Fruit fly (Drosophila melanogaster) whole organism, embryonic: Measurements from ENCODE around the gene da.

Source experiments
- Atf6 ChIP-seq: fragments of 200-800 bp; sonication (Bioruptor generic); IDR thresholded peaks from 2 replicates; pipeline ENCODE4 v1.3.6; 2022; ENCODE audit warnings: missing biosample characterization, missing genetic modification characterization
- CG10274 ChIP-seq: fragments of 200-800 bp; sonication (Bioruptor generic); optimal IDR thresholded peaks from 3 replicates; lab custom pipeline; 2017; ENCODE audit warnings: missing biosample characterization, mild to moderate bottlenecking, missing genetic modification characterization
- CG10959 ChIP-seq: fragments of 200-800 bp; sonication (Bioruptor generic); IDR thresholded peaks from 2 replicates; pipeline ENCODE4 v1.3.6; 2022; ENCODE audit warnings: missing biosample characterization, missing genetic modification characterization
- CG11504 ChIP-seq: fragments of 200-800 bp; sonication (Bioruptor generic); optimal IDR thresholded peaks from 3 replicates; lab custom pipeline; 2019; ENCODE audit warnings: missing biosample characterization, mild to moderate bottlenecking, missing genetic modification characterization, moderate library complexity
- CG12236 ChIP-seq: fragments of 200-800 bp; sonication (Bioruptor generic); optimal IDR thresholded peaks from 2 replicates; lab custom pipeline; 2016; ENCODE audit warnings: missing biosample characterization, missing genetic modification characterization
- CG1233 ChIP-seq: fragments of 200-800 bp; sonication (Bioruptor generic); optimal IDR thresholded peaks from 4 replicates; lab custom pipeline; 2018; ENCODE audit warnings: missing biosample characterization, mild to moderate bottlenecking, missing genetic modification characterization
- CG12744 ChIP-seq: fragments of 200-800 bp; sonication (Bioruptor generic); optimal IDR thresholded peaks from 2 replicates; lab custom pipeline; 2016; ENCODE audit warnings: missing biosample characterization, missing genetic modification characterization
- CG14710 ChIP-seq: fragments of 200-800 bp; sonication (Bioruptor generic); optimal IDR thresholded peaks from 3 replicates; lab custom pipeline; 2019; ENCODE audit warnings: missing biosample characterization, mild to moderate bottlenecking, missing genetic modification characterization, moderate library complexity
- CG1602 ChIP-seq: fragments of 200-800 bp; sonication (Bioruptor generic); optimal IDR thresholded peaks from 3 replicates; lab custom pipeline; 2016; ENCODE audit warnings: missing biosample characterization, missing genetic modification characterization
- CG2116 ChIP-seq: fragments of 200-800 bp; sonication (Bioruptor generic); optimal IDR thresholded peaks from 3 replicates; lab custom pipeline; 2018; ENCODE audit warnings: missing biosample characterization, mild to moderate bottlenecking, missing genetic modification characterization
- CG3163 ChIP-seq: fragments of 200-800 bp; sonication (Bioruptor generic); optimal IDR thresholded peaks from 3 replicates; lab custom pipeline; 2016; ENCODE audit warnings: missing biosample characterization, missing genetic modification characterization
- CG32772 ChIP-seq: fragments of 200-800 bp; sonication (Bioruptor generic); IDR thresholded peaks from 2 replicates; pipeline ENCODE4 v1.3.6; 2022; ENCODE audit warnings: missing biosample characterization, missing genetic modification characterization
- CG3847 ChIP-seq: fragments of 200-800 bp; sonication (Bioruptor generic); IDR thresholded peaks from 2 replicates; pipeline ENCODE4 v1.3.6; 2022; ENCODE audit warnings: missing biosample characterization, missing genetic modification characterization
- CG4820 ChIP-seq: fragments of 200-800 bp; sonication (Bioruptor generic); optimal IDR thresholded peaks from 3 replicates; lab custom pipeline; 2016; ENCODE audit warnings: missing biosample characterization, missing genetic modification characterization
- CG6689 ChIP-seq: fragments of 200-800 bp; sonication (Bioruptor generic); IDR thresholded peaks from 2 replicates; pipeline ENCODE4 v1.3.6; 2022; ENCODE audit warnings: missing biosample characterization, missing genetic modification characterization
- CG7786 ChIP-seq: fragments of 200-800 bp; sonication (Bioruptor generic); optimal IDR thresholded peaks from 2 replicates; lab custom pipeline; 2016; ENCODE audit warnings: missing biosample characterization, missing genetic modification characterization
- CG9727 ChIP-seq: fragments of 200-800 bp; sonication (Bioruptor generic); optimal IDR thresholded peaks from 3 replicates; lab custom pipeline; 2017; ENCODE audit warnings: missing biosample characterization, mild to moderate bottlenecking, missing genetic modification characterization
- CTCF ChIP-seq: fragments of 200-800 bp; sonication (Bioruptor generic); optimal IDR thresholded peaks from 2 replicates; lab custom pipeline; 2017; ENCODE audit warnings: missing biosample characterization, mild to moderate bottlenecking, missing genetic modification characterization, moderate library complexity
- Dref ChIP-seq: fragments of 200-800 bp; sonication (Bioruptor generic); IDR thresholded peaks from 2 replicates; pipeline ENCODE4 v1.3.6; 2022; ENCODE audit warnings: missing biosample characterization, missing genetic modification characterization
- HLH54F ChIP-seq: fragments of 200-800 bp; sonication (Bioruptor generic); optimal IDR thresholded peaks from 3 replicates; lab custom pipeline; 2016; ENCODE audit warnings: missing biosample characterization, missing genetic modification characterization
- Hr51 ChIP-seq, 2 experiments: fragments of 200-800 bp; sonication (Bioruptor generic); optimal IDR thresholded peaks; 2 replicates in 1 of 2; 3 replicates in 1 of 2; lab custom pipeline; 2016 to 2018; ENCODE audit warnings: missing biosample characterization in 2 of 2, missing genetic modification characterization in 2 of 2, mild to moderate bottlenecking in 1 of 2, moderate library complexity in 1 of 2
- Max ChIP-seq: fragments of 200-800 bp; sonication (Bioruptor generic); optimal IDR thresholded peaks from 2 replicates; lab custom pipeline; 2016; ENCODE audit warnings: missing biosample characterization, mild to moderate bottlenecking, missing genetic modification characterization
- Oaz ChIP-seq: fragments of 200-800 bp; sonication (Bioruptor generic); IDR thresholded peaks from 2 replicates; pipeline ENCODE4 v1.3.6; 2022; ENCODE audit warnings: missing biosample characterization, missing genetic modification characterization
- Optix ChIP-seq: fragments of 200-800 bp; sonication (Bioruptor generic); IDR thresholded peaks from 3 replicates; pipeline ENCODE4 v1.3.6; 2022; ENCODE audit warnings: missing biosample characterization, missing genetic modification characterization
- Pdp1 ChIP-seq, 2 experiments: fragments of 200-800 bp; sonication (Bioruptor generic); optimal IDR thresholded peaks; 3 replicates each; lab custom pipeline; 2016; ENCODE audit warnings: missing biosample characterization in 2 of 2, missing genetic modification characterization in 2 of 2, mild to moderate bottlenecking in 1 of 2, moderate library complexity in 1 of 2
- Sox100B ChIP-seq: fragments of 200-800 bp; sonication (Bioruptor generic); optimal IDR thresholded peaks from 3 replicates; lab custom pipeline; 2018; ENCODE audit warnings: missing biosample characterization, mild to moderate bottlenecking, missing genetic modification characterization
- Ssrp ChIP-seq: fragments of 200-800 bp; sonication (Bioruptor generic); optimal IDR thresholded peaks from 2 replicates; lab custom pipeline; 2018; ENCODE audit warnings: missing biosample characterization, mild to moderate bottlenecking, missing genetic modification characterization, moderate library complexity
- al ChIP-seq: fragments of 200-800 bp; sonication (Bioruptor generic); IDR thresholded peaks from 2 replicates; pipeline ENCODE4 v1.3.6; 2022; ENCODE audit warnings: missing biosample characterization, missing genetic modification characterization
- aop ChIP-seq: fragments of 200-800 bp; sonication (Bioruptor generic); IDR thresholded peaks from 2 replicates; pipeline ENCODE4 v1.3.6; 2022; ENCODE audit warnings: missing biosample characterization, missing genetic modification characterization
- dati ChIP-seq: fragments of 200-800 bp; sonication (Bioruptor generic); IDR thresholded peaks from 2 replicates; pipeline ENCODE4 v1.3.6; 2022; ENCODE audit warnings: missing biosample characterization, missing genetic modification characterization
- en ChIP-seq: fragments of 200-800 bp; sonication (Bioruptor generic); optimal IDR thresholded peaks from 2 replicates; lab custom pipeline; 2016; ENCODE audit warnings: missing biosample characterization, missing genetic modification characterization
- gce ChIP-seq: fragments of 200-800 bp; sonication (Bioruptor generic); IDR thresholded peaks from 3 replicates; pipeline ENCODE4 v1.3.6; 2022; ENCODE audit warnings: missing biosample characterization, missing genetic modification characterization
- gcm ChIP-seq: fragments of 200-800 bp; sonication (Bioruptor generic); optimal IDR thresholded peaks from 2 replicates; lab custom pipeline; 2019; ENCODE audit warnings: missing biosample characterization, mild to moderate bottlenecking, missing genetic modification characterization, moderate library complexity
- gt ChIP-seq: fragments of 200-800 bp; sonication (Bioruptor generic); IDR thresholded peaks from 2 replicates; pipeline ENCODE4 v1.3.6; 2022; ENCODE audit warnings: missing biosample characterization, missing genetic modification characterization
- jing ChIP-seq: fragments of 200-800 bp; sonication (Bioruptor generic); optimal IDR thresholded peaks from 2 replicates; lab custom pipeline; 2018; ENCODE audit warnings: missing biosample characterization, mild to moderate bottlenecking, missing genetic modification characterization
- lov ChIP-seq, 2 experiments: fragments of 200-800 bp in 1 of 2; fragments of >200 bp in 1 of 2; sonication (Bioruptor generic) in 1 of 2; IDR thresholded peaks in 1 of 2; optimal IDR thresholded peaks in 1 of 2; 2 replicates in 1 of 2; 3 replicates in 1 of 2; pipeline versions ENCODE4 v1.3.6 to Lab custom; 2017 to 2022; ENCODE audit warnings: missing biosample characterization in 1 of 2, missing genetic modification characterization in 1 of 2
- luna ChIP-seq: fragments of 200-800 bp; sonication (Bioruptor generic); optimal IDR thresholded peaks from 2 replicates; lab custom pipeline; 2016; ENCODE audit warnings: missing biosample characterization, missing genetic modification characterization
- maf-S ChIP-seq: fragments of 200-800 bp; sonication (Bioruptor generic); optimal IDR thresholded peaks from 2 replicates; lab custom pipeline; 2016; ENCODE audit warnings: missing biosample characterization, missing genetic modification characterization
- odd ChIP-seq: fragments of 200-800 bp; sonication (Bioruptor generic); optimal IDR thresholded peaks from 2 replicates; lab custom pipeline; 2017; ENCODE audit warnings: missing biosample characterization, mild to moderate bottlenecking, missing genetic modification characterization
- pan ChIP-seq, 4 experiments: fragments of >200 bp in 3 of 4; fragments of 200-800 bp in 1 of 4; sonication (Bioruptor generic) in 1 of 4; optimal IDR thresholded peaks in 3 of 4; IDR thresholded peaks in 1 of 4; 2 replicates each; pipeline versions ENCODE4 v1.3.6 to Lab custom; 2017 to 2022; ENCODE audit warnings: missing biosample characterization in 2 of 4, missing genetic modification characterization in 2 of 4, mixed read lengths in 1 of 4
- salm ChIP-seq: fragments of 200-800 bp; sonication (Bioruptor generic); optimal IDR thresholded peaks from 2 replicates; lab custom pipeline; 2018; ENCODE audit warnings: missing biosample characterization, mild to moderate bottlenecking, missing genetic modification characterization
- sens ChIP-seq: fragments of 200-800 bp; sonication (Bioruptor generic); peaks from one replicate; lab custom pipeline; 2016; ENCODE audit warnings: missing biosample characterization, missing genetic modification characterization
- slbo ChIP-seq: fragments of 200-800 bp; sonication (Bioruptor generic); IDR thresholded peaks from 2 replicates; pipeline ENCODE4 v1.3.6; 2022; ENCODE audit warnings: missing biosample characterization, missing genetic modification characterization
- stc ChIP-seq: fragments of 200-800 bp; sonication (Bioruptor generic); IDR thresholded peaks from 2 replicates; pipeline ENCODE4 v1.3.6; 2022; ENCODE audit warnings: missing biosample characterization, missing genetic modification characterization
- stwl ChIP-seq: fragments of 200-800 bp; sonication (Bioruptor generic); optimal IDR thresholded peaks from 3 replicates; lab custom pipeline; 2018; ENCODE audit warnings: missing biosample characterization, mild to moderate bottlenecking, missing genetic modification characterization, moderate library complexity
- vvl ChIP-seq: fragments of 200-800 bp; sonication (Bioruptor generic); IDR thresholded peaks from 2 replicates; pipeline ENCODE4 v1.3.6; 2022; ENCODE audit warnings: missing biosample characterization, missing genetic modification characterization
- wdn ChIP-seq: fragments of 200-800 bp; sonication (Bioruptor generic); IDR thresholded peaks from 2 replicates; pipeline ENCODE4 v1.3.6; 2022; ENCODE audit warnings: missing biosample characterization, missing genetic modification characterization
- wek ChIP-seq: fragments of 200-800 bp; sonication (Bioruptor generic); optimal IDR thresholded peaks from 3 replicates; lab custom pipeline; 2018; ENCODE audit warnings: missing biosample characterization, mild to moderate bottlenecking, missing genetic modification characterization, moderate library complexity

da gene

dm6 chr2L:10413251-10414127, 25.6 kb downstream of the da start, which contains the start of the genes CG5355 and Klp31E (continued):
- TF ChIP-seq CG2116 (GFP tag; lab: Kevin White, UChicago) (peak; percentile 81), CG6689 (GFP tag; lab: Robert Waterston, UW) (peak; percentile 71), stc (GFP tag; lab: Robert Waterston, UW) (0 out of 2 replicates have a peak, but pooled peaks have one; percentile 26), CG10274 (peak; percentile 1), CG1233 (GFP tag; lab: Kevin White, UChicago) (peak; percentile 62), stwl (peak; percentile 3), odd (GFP tag; lab: Kevin White, UChicago) (peak; percentile 63), jing (GFP tag; lab: Kevin White, UChicago) (no peak), CG11504 (tag; lab: Kevin White, UChicago) (peak; percentile 79), gce (peak; percentile 32; the same call in 1 of the 3 replicates), Sox100B (GFP tag; lab: Kevin White, UChicago) (peak; percentile 72), aop (GFP tag; lab: Robert Waterston, UW) (0 out of 2 replicates have a peak, but pooled peaks have one; percentile 11), slbo (GFP tag; lab: Robert Waterston, UW) (peak; percentile 81), vvl (GFP tag; lab: Robert Waterston, UW) (peak; percentile 62), luna (no peak), Dref (GFP tag; lab: Robert Waterston, UW) (peak; percentile 65), en (GFP tag; lab: Kevin White, UChicago) (peak; percentile 32), lov (optimal IDR thresholded peaks at IDR 0.05; lab: Kevin White, UChicago) (no peak), lov (GFP tag; IDR thresholded peaks at IDR 0.05; lab: Robert Waterston, UW) (no peak), salm (tag; lab: Kevin White, UChicago) (peak; percentile 37), Hr51 (GFP tag; optimal IDR thresholded peaks at IDR 0.05; lab: Kevin White, UChicago) (peak in 1 of 2 experiments; percentile 40), CG12744 (GFP tag; lab: Kevin White, UChicago) (no peak), Atf6 (GFP tag; lab: Robert Waterston, UW) (peak; percentile 62), CTCF (GFP tag; lab: Kevin White, UChicago) (no peak), CG1602 (GFP tag; lab: Kevin White, UChicago) (peak; percentile 68), maf-S (GFP tag; lab: Kevin White, UChicago) (peak; percentile 56), gt (GFP tag; lab: Robert Waterston, UW) (no peak), wdn (GFP tag; lab: Robert Waterston, UW) (no peak), wek (GFP tag; lab: Kevin White, UChicago) (peak; percentile 89), Ssrp (peak; percentile 77), Oaz (GFP tag; lab: Robert Waterston, UW) (0 out of 2 replicates have a peak, but pooled peaks have one; percentile 46), pan (optimal IDR thresholded peaks at IDR 0.05; lab: Kevin White, UChicago) (no peak), pan (GFP tag; optimal IDR thresholded peaks at IDR 0.05 in 1 of 2, IDR thresholded peaks at IDR 0.05 in 1 of 2) (peak in 1 of 2 experiments; percentile 63), sens (GFP tag; lab: Kevin White, UChicago) (peak; percentile 93), CG3847 (GFP tag; lab: Robert Waterston, UW) (no peak; the same call in 1 of the 2 replicates), gcm (GFP tag; lab: Kevin White, UChicago) (peak; percentile 45), CG12236 (no peak), CG4820 (GFP tag; lab: Kevin White, UChicago) (peak; percentile 43), CG32772 (GFP tag; lab: Robert Waterston, UW) (0 out of 2 replicates have a peak, but pooled peaks have one; percentile 4), Max (GFP tag; lab: Kevin White, UChicago) (peak; percentile 28), CG14710 (tag; lab: Kevin White, UChicago) (peak; percentile 83), dati (GFP tag; lab: Robert Waterston, UW) (no peak), CG10959 (GFP tag; lab: Robert Waterston, UW) (no peak), HLH54F (GFP tag; lab: Kevin White, UChicago) (peak; percentile 49), CG3163 (peak; percentile 31), CG7786 (peak; percentile 43), al (GFP tag; lab: Robert Waterston, UW) (0 out of 2 replicates have a peak, but pooled peaks have one; percentile 16), Pdp1 (GFP tag; optimal IDR thresholded peaks at IDR 0.05; lab: Kevin White, UChicago) (peak in 1 of 2 experiments; percentile 62), Optix (GFP tag; lab: Robert Waterston, UW) (no peak), CG9727 (GFP tag; lab: Kevin White, UChicago) (peak; percentile 87)
